Fruit fly (Drosophila melanogaster) whole organism, pupa: ENCODE measurements around the gene CG17028.

Experiments
- CG13204 ChIP-seq: fragments of 200-800 bp; sonication (Bioruptor generic); optimal IDR thresholded peaks from 2 replicates; lab custom pipeline; 2018; ENCODE audit warnings: missing biosample characterization, mild to moderate bottlenecking, missing genetic modification characterization, moderate library complexity
- gl ChIP-seq: fragments of 200-800 bp; sonication (Bioruptor generic); optimal IDR thresholded peaks from 2 replicates; lab custom pipeline; 2018; ENCODE audit warnings: missing biosample characterization, mild to moderate bottlenecking, missing genetic modification characterization

- no peak for TF ChIP-seq gl (tag; lab: Kevin White, UChicago)
- TF ChIP-seq CG13204 (GFP tag; lab: Kevin White, UChicago), result no peak
Measured at dm6 chr3L:16017528-16018250, 39.4 kb downstream of the CG17028 start.
